Fruit fly (Drosophila melanogaster) whole organism, embryonic: Measurements from ENCODE around the gene Cyt-c-d.

Source experiments
- Atf-2 ChIP-seq: fragments of 200-800 bp; sonication (Bioruptor generic); optimal IDR thresholded peaks from 2 replicates; lab custom pipeline; 2016; ENCODE audit warnings: missing biosample characterization, missing genetic modification characterization
- B-H1 ChIP-seq: fragments of 200-800 bp; sonication (Bioruptor generic); IDR thresholded peaks from 3 replicates; pipeline ENCODE4 v1.3.6; 2022; ENCODE audit warnings: missing biosample characterization, missing genetic modification characterization
- Blimp-1 ChIP-seq: fragments of 200-800 bp; sonication (Bioruptor generic); optimal IDR thresholded peaks from 3 replicates; lab custom pipeline; 2018; ENCODE audit warnings: missing biosample characterization, missing genetic modification characterization, mild to moderate bottlenecking, moderate library complexity, missing genetic modification reagents
- C15 ChIP-seq: fragments of 200-800 bp; sonication (Bioruptor generic); IDR thresholded peaks from 3 replicates; pipeline ENCODE4 v1.3.6; 2022; ENCODE audit warnings: missing biosample characterization, missing genetic modification characterization
- CG11560 ChIP-seq: fragments of 200-800 bp; sonication (Bioruptor generic); IDR thresholded peaks from 3 replicates; pipeline ENCODE4 v1.3.6; 2022; ENCODE audit warnings: missing biosample characterization, missing genetic modification characterization
- CG12659 ChIP-seq: fragments of 200-800 bp; sonication (Bioruptor generic); optimal IDR thresholded peaks from 3 replicates; lab custom pipeline; 2017; ENCODE audit warnings: mild to moderate bottlenecking, missing biosample characterization, missing genetic modification reagents, missing genetic modification characterization
- CG12744 ChIP-seq: fragments of 200-800 bp; sonication (Bioruptor generic); optimal IDR thresholded peaks from 2 replicates; lab custom pipeline; 2016; ENCODE audit warnings: missing biosample characterization, missing genetic modification characterization
- CG12769 ChIP-seq: fragments of 200-800 bp; sonication (Bioruptor generic); optimal IDR thresholded peaks from 2 replicates; lab custom pipeline; 2019; ENCODE audit warnings: missing biosample characterization, mild to moderate bottlenecking, missing genetic modification characterization, moderate library complexity
- CG13296 ChIP-seq: fragments of 200-800 bp; sonication (Bioruptor generic); optimal IDR thresholded peaks from 3 replicates; lab custom pipeline; 2018; ENCODE audit warnings: missing biosample characterization, mild to moderate bottlenecking, missing genetic modification characterization
- CG13624 ChIP-seq: fragments of 200-800 bp; sonication (Bioruptor generic); optimal IDR thresholded peaks from 2 replicates; lab custom pipeline; 2016; ENCODE audit warnings: missing biosample characterization, missing genetic modification characterization
- CG14860 ChIP-seq: fragments of 200-800 bp; sonication (Bioruptor generic); IDR thresholded peaks from 3 replicates; pipeline ENCODE4 v1.3.6; 2022; ENCODE audit warnings: missing biosample characterization, missing genetic modification characterization; ENCODE audit not compliant: partially characterized antibody
- CG15269 ChIP-seq: fragments of 200-800 bp; sonication (Bioruptor generic); optimal IDR thresholded peaks from 2 replicates; lab custom pipeline; 2018; ENCODE audit warnings: missing biosample characterization, mild to moderate bottlenecking, missing genetic modification characterization, moderate library complexity
- CG1529 ChIP-seq: fragments of 200-800 bp; sonication (Bioruptor generic); optimal IDR thresholded peaks from 3 replicates; lab custom pipeline; 2018; ENCODE audit warnings: missing biosample characterization, missing genetic modification characterization
- CG1603 ChIP-seq: fragments of 200-800 bp; sonication (Bioruptor generic); optimal IDR thresholded peaks from 2 replicates; lab custom pipeline; 2019; ENCODE audit warnings: missing biosample characterization, mild to moderate bottlenecking, missing genetic modification characterization, moderate library complexity
- CG16779 ChIP-seq: fragments of 200-800 bp; sonication (Bioruptor generic); IDR thresholded peaks from 2 replicates; pipeline ENCODE4 v1.3.6; 2022; ENCODE audit warnings: missing biosample characterization, missing genetic modification characterization
- CG17361 ChIP-seq: fragments of 200-800 bp; sonication (Bioruptor generic); IDR thresholded peaks from 3 replicates; pipeline ENCODE4 v1.3.6; 2022; ENCODE audit warnings: missing biosample characterization, missing genetic modification characterization
- CG18011 ChIP-seq: fragments of 200-800 bp; sonication (Bioruptor generic); optimal IDR thresholded peaks from 2 replicates; lab custom pipeline; 2017; ENCODE audit warnings: missing biosample characterization, missing genetic modification characterization, mild to moderate bottlenecking, moderate library complexity, missing genotype
- CG2875 ChIP-seq: fragments of 200-800 bp; sonication (Bioruptor generic); optimal IDR thresholded peaks from 2 replicates; lab custom pipeline; 2017; ENCODE audit warnings: missing biosample characterization, mild to moderate bottlenecking, missing genetic modification characterization, missing genetic modification reagents
- CG6854 ChIP-seq: fragments of 200-800 bp; sonication (Bioruptor generic); optimal IDR thresholded peaks from 3 replicates; lab custom pipeline; 2017; ENCODE audit warnings: missing biosample characterization, mild to moderate bottlenecking, missing genetic modification characterization
- CG7963 ChIP-seq: fragments of 200-800 bp; sonication (Bioruptor generic); IDR thresholded peaks from 3 replicates; pipeline ENCODE4 v1.3.6; 2022; ENCODE audit warnings: missing biosample characterization, missing genetic modification characterization; ENCODE audit not compliant: partially characterized antibody
- CG8478 ChIP-seq: fragments of >200 bp; optimal IDR thresholded peaks from 2 replicates; lab custom pipeline; 2018
- CG9437 ChIP-seq: fragments of 200-800 bp; sonication (Bioruptor generic); optimal IDR thresholded peaks from 2 replicates; lab custom pipeline; 2018; ENCODE audit warnings: missing biosample characterization, mild to moderate bottlenecking, missing genetic modification characterization
- Dfd ChIP-seq, 2 experiments: fragments of >200 bp; optimal IDR thresholded peaks; 2 replicates each; lab custom pipeline; 2017; ENCODE audit warnings: missing biosample characterization in 2 of 2, missing genetic modification characterization in 2 of 2
- Gsc ChIP-seq: fragments of 200-800 bp; sonication (Bioruptor generic); IDR thresholded peaks from 2 replicates; pipeline ENCODE4 v1.3.6; 2022; ENCODE audit warnings: missing biosample characterization, missing genetic modification characterization
- H15 ChIP-seq: fragments of 200-800 bp; sonication (Bioruptor generic); IDR thresholded peaks from 3 replicates; pipeline ENCODE4 v1.3.6; 2022; ENCODE audit warnings: missing biosample characterization, missing genetic modification characterization
- H2.0 ChIP-seq: fragments of 200-800 bp; sonication (Bioruptor generic); IDR thresholded peaks from 2 replicates; pipeline ENCODE4 v1.3.6; 2022; ENCODE audit warnings: missing biosample characterization, missing genetic modification characterization
- HHEX ChIP-seq: fragments of 200-800 bp; sonication (Bioruptor generic); optimal IDR thresholded peaks from 3 replicates; lab custom pipeline; 2017; ENCODE audit warnings: missing biosample characterization, mild to moderate bottlenecking, missing genetic modification characterization, missing genetic modification reagents
- Hr78 ChIP-seq, 2 experiments: fragments of 200-800 bp in 1 of 2; fragments of >200 bp in 1 of 2; sonication (Bioruptor generic) in 1 of 2; optimal IDR thresholded peaks; 2 replicates each; lab custom pipeline; 2017 to 2019; ENCODE audit warnings: missing biosample characterization in 2 of 2, missing genetic modification characterization in 2 of 2, mild to moderate bottlenecking in 1 of 2, moderate library complexity in 1 of 2
- Max ChIP-seq: fragments of 200-800 bp; sonication (Bioruptor generic); optimal IDR thresholded peaks from 2 replicates; lab custom pipeline; 2016; ENCODE audit warnings: missing biosample characterization, mild to moderate bottlenecking, missing genetic modification characterization
- Nf-YC ChIP-seq: fragments of 200-800 bp; optimal IDR thresholded peaks from 3 replicates; lab custom pipeline; 2019; ENCODE audit warnings: missing biosample characterization, mild to moderate bottlenecking, missing genetic modification characterization, moderate library complexity
- Ravus ChIP-seq: fragments of 200-800 bp; sonication (Bioruptor generic); IDR thresholded peaks from 2 replicates; pipeline ENCODE4 v1.3.6; 2022; ENCODE audit warnings: missing biosample characterization, missing genetic modification characterization
- Rfx ChIP-seq: fragments of 200-800 bp; sonication (Bioruptor generic); IDR thresholded peaks from 2 replicates; pipeline ENCODE4 v1.3.6; 2022; ENCODE audit warnings: missing biosample characterization, missing genetic modification characterization
- ase ChIP-seq: fragments of 200-800 bp; sonication (Bioruptor generic); IDR thresholded peaks from 3 replicates; pipeline ENCODE4 v1.3.6; 2022; ENCODE audit warnings: missing biosample characterization, missing genetic modification characterization
- cad ChIP-seq: fragments of >200 bp; optimal IDR thresholded peaks from 2 replicates; lab custom pipeline; 2017; ENCODE audit warnings: missing biosample characterization, missing genetic modification characterization
- chif ChIP-seq, 2 experiments: fragments of 200-800 bp; sonication (Bioruptor generic); optimal IDR thresholded peaks; 3 replicates each; lab custom pipeline; 2016; ENCODE audit warnings: missing biosample characterization in 2 of 2, missing genetic modification characterization in 2 of 2
- croc ChIP-seq: fragments of 200-800 bp; sonication (Bioruptor generic); conservative IDR thresholded peaks from 3 replicates; pipeline ENCODE4 v1.3.6; 2022; ENCODE audit warnings: missing biosample characterization, missing genetic modification characterization
- danr ChIP-seq: fragments of 200-800 bp; sonication (Bioruptor generic); IDR thresholded peaks from 2 replicates; pipeline ENCODE4 v1.3.6; 2022; ENCODE audit warnings: missing biosample characterization, missing genetic modification characterization
- ems ChIP-seq: fragments of 200-800 bp; sonication (Bioruptor generic); optimal IDR thresholded peaks from 3 replicates; lab custom pipeline; 2016; ENCODE audit warnings: missing biosample characterization, missing genetic modification characterization
- fd102C ChIP-seq: fragments of 200-800 bp; sonication (Bioruptor generic); optimal IDR thresholded peaks from 2 replicates; lab custom pipeline; 2018; ENCODE audit warnings: missing biosample characterization, mild to moderate bottlenecking, missing genetic modification characterization, moderate library complexity
- hkb ChIP-seq, 2 experiments: fragments of 200-800 bp in 1 of 2; fragments of >200 bp in 1 of 2; sonication (Bioruptor generic) in 1 of 2; IDR thresholded peaks in 1 of 2; optimal IDR thresholded peaks in 1 of 2; 2 replicates each; pipeline versions ENCODE4 v1.3.6 to Lab custom; 2017 to 2022; ENCODE audit warnings: missing biosample characterization in 1 of 2, missing genetic modification characterization in 1 of 2
- lab ChIP-seq: fragments of 200-800 bp; sonication (Bioruptor generic); optimal IDR thresholded peaks from 3 replicates; lab custom pipeline; 2017; ENCODE audit warnings: missing biosample characterization, missing genetic modification characterization, mild to moderate bottlenecking, moderate library complexity, missing genetic modification reagents
- onecut ChIP-seq: fragments of 200-800 bp; sonication (Bioruptor generic); IDR thresholded peaks from 2 replicates; pipeline ENCODE4 v1.3.6; 2022; ENCODE audit warnings: missing biosample characterization, missing genetic modification characterization
- pzg ChIP-seq: fragments of 200-800 bp; sonication (Bioruptor generic); optimal IDR thresholded peaks from 3 replicates; lab custom pipeline; 2018; ENCODE audit warnings: missing biosample characterization, mild to moderate bottlenecking, missing genetic modification characterization, moderate library complexity
- sens ChIP-seq: fragments of 200-800 bp; sonication (Bioruptor generic); peaks from one replicate; lab custom pipeline; 2016; ENCODE audit warnings: missing biosample characterization, missing genetic modification characterization
- slbo ChIP-seq: fragments of 200-800 bp; sonication (Bioruptor generic); IDR thresholded peaks from 2 replicates; pipeline ENCODE4 v1.3.6; 2022; ENCODE audit warnings: missing biosample characterization, missing genetic modification characterization
- stwl ChIP-seq: fragments of 200-800 bp; sonication (Bioruptor generic); optimal IDR thresholded peaks from 3 replicates; lab custom pipeline; 2018; ENCODE audit warnings: missing biosample characterization, mild to moderate bottlenecking, missing genetic modification characterization, moderate library complexity
- ttk ChIP-seq: fragments of 200-800 bp; sonication (Bioruptor generic); IDR thresholded peaks from 2 replicates; pipeline ENCODE4 v2.1.2; 2022; ENCODE audit warnings: missing biosample characterization, missing genetic modification characterization
- vfl ChIP-seq: fragments of 200-800 bp; sonication (Bioruptor generic); optimal IDR thresholded peaks from 2 replicates; lab custom pipeline; 2016; ENCODE audit warnings: missing biosample characterization, missing genetic modification characterization

Gene Cyt-c-d

DNA sequence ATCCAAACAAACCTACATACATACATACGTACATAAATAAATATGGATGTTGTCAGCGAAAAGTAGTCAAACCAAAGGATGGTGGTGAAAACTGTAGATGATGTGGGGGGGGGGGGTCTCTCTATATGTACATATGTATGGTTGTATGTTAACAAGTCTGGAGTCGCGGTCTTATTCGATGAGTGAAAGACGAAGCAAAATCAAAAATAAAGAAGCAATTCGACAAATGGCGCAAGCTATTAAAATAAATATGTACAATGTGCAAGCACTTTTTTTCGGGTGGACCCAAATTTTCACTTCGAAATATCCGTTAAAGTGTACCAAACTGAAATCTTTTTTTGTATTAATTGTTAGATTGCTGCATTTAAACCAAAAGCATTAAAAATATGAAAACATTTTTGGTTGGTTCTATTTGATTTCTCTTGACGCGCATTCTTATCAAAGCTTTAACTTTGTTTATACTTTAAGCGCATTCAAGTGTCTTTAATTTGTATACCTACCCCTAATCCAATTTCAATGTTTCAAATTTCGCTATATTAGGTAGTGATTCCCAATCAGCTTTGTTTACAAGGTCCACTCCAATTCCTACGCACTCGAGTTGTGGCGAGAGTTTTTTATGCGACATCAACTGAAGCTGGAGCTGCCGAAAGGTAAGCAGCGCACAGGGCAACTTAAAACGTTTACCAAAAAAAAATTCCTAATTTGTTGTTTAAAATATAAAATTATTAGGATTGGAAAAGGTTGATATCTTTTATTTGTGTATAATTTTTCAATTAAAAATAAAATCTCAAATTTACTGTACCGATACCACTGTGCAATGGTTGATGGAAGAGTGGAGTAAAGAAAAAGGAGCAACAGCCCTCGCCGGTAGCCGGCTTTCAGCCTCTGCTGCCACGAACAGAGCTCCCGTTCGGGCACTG, 31.5 kb upstream of the Cyt-c-d start, which contains the start of gene CG31807 (continued):
- TF ChIP-seq CG9437 (GFP tag; lab: Kevin White, UChicago), result peak; percentile 78
- TF ChIP-seq croc (GFP tag; lab: Robert Waterston, UW), result no peak
- TF ChIP-seq CG13624 (GFP tag; lab: Kevin White, UChicago), result peak; percentile 41
- peak; percentile 97 for TF ChIP-seq sens (GFP tag; lab: Kevin White, UChicago)
- TF ChIP-seq CG12659, result peak; percentile 62
- TF ChIP-seq Dfd (GFP tag; optimal IDR thresholded peaks at IDR 0.05; lab: Kevin White, UChicago), result no peak
- TF ChIP-seq cad (GFP tag; lab: Kevin White, UChicago), result no peak
- TF ChIP-seq Atf-2 (GFP tag; lab: Kevin White, UChicago), result peak; percentile 72
- peak; percentile 43 for TF ChIP-seq CG12744 (GFP tag; lab: Kevin White, UChicago)
- no peak for TF ChIP-seq Gsc
- peak; percentile 30 to 63 for TF ChIP-seq chif (GFP tag; optimal IDR thresholded peaks at IDR 0.05; lab: Kevin White, UChicago)
- peak; percentile 58 for TF ChIP-seq slbo (GFP tag; lab: Robert Waterston, UW)
- TF ChIP-seq lab (GFP tag; lab: Kevin White, UChicago), result peak; percentile 68
- TF ChIP-seq ems (GFP tag; lab: Kevin White, UChicago), result peak; percentile 42
- peak; percentile 86 for TF ChIP-seq CG17361
- peak; percentile 37 for TF ChIP-seq Rfx
- TF ChIP-seq H15 (GFP tag; lab: Robert Waterston, UW), result no peak
- TF ChIP-seq CG7963 (GFP tag; lab: Robert Waterston, UW), result no peak
- peak; percentile 28; the same call in 1 of the 3 replicates for TF ChIP-seq ase (GFP tag; lab: Robert Waterston, UW)
- TF ChIP-seq Blimp-1 (GFP tag; lab: Kevin White, UChicago), result peak; percentile 72
- no peak for TF ChIP-seq pzg (GFP tag; lab: Kevin White, UChicago)
- peak; percentile 10 for TF ChIP-seq CG12769 (tag; lab: Kevin White, UChicago)
- no peak for TF ChIP-seq hkb (optimal IDR thresholded peaks at IDR 0.05; lab: Kevin White, UChicago)
- peak; percentile 62 for TF ChIP-seq hkb (GFP tag; IDR thresholded peaks at IDR 0.05; lab: Robert Waterston, UW)
- TF ChIP-seq CG6854 (GFP tag; lab: Kevin White, UChicago), result peak; percentile 45
- TF ChIP-seq CG18011 (GFP tag; lab: Kevin White, UChicago), result peak; percentile 55
- peak; percentile 69 for TF ChIP-seq CG1529 (GFP tag; lab: Kevin White, UChicago)
- no peak for TF ChIP-seq CG8478
- TF ChIP-seq CG2875 (GFP tag; lab: Kevin White, UChicago), result peak; percentile 75
- peak; percentile 77 for TF ChIP-seq CG15269
- TF ChIP-seq CG14860 (GFP tag; lab: Robert Waterston, UW), result no peak
- no peak; the same call in 2 of the 3 replicates for TF ChIP-seq B-H1 (GFP tag; lab: Robert Waterston, UW)
- peak; percentile 43 for TF ChIP-seq onecut (GFP tag; lab: Robert Waterston, UW)
- TF ChIP-seq vfl, result no peak
- peak; percentile 68 for TF ChIP-seq HHEX (GFP tag; lab: Kevin White, UChicago)
- peak; percentile 14 for TF ChIP-seq Max (GFP tag; lab: Kevin White, UChicago)
- TF ChIP-seq Hr78 (GFP tag; optimal IDR thresholded peaks at IDR 0.05; lab: Kevin White, UChicago), result peak in 1 of 2 experiments; percentile 4
- TF ChIP-seq CG13296 (GFP tag; lab: Kevin White, UChicago), result peak; percentile 77
- no peak for TF ChIP-seq stwl (tag; lab: Kevin White, UChicago)
- TF ChIP-seq danr (GFP tag; lab: Robert Waterston, UW), result 0 out of 2 replicates have a peak, but pooled peaks have one; percentile 12
- TF ChIP-seq Nf-YC (tag; lab: Kevin White, UChicago), result peak; percentile 47
- TF ChIP-seq C15 (GFP tag; lab: Robert Waterston, UW), result no peak
- no peak for TF ChIP-seq CG16779
- no peak for TF ChIP-seq fd102C (GFP tag; lab: Kevin White, UChicago)
- TF ChIP-seq Ravus (GFP tag; lab: Robert Waterston, UW), result no peak
- 0 out of 2 replicates have a peak, but pooled peaks have one; percentile 3 for TF ChIP-seq H2.0 (GFP tag; lab: Robert Waterston, UW)
- no peak for TF ChIP-seq CG11560 (tag; lab: Robert Waterston, UW)
- TF ChIP-seq ttk (GFP tag; lab: Robert Waterston, UW), result 0 out of 2 replicates have a peak, but pooled peaks have one; percentile 5
- TF ChIP-seq CG1603, result peak; percentile 44
